Fruit fly (Drosophila melanogaster): ENCODE data around the gene pum.

pum gene

DNA sequence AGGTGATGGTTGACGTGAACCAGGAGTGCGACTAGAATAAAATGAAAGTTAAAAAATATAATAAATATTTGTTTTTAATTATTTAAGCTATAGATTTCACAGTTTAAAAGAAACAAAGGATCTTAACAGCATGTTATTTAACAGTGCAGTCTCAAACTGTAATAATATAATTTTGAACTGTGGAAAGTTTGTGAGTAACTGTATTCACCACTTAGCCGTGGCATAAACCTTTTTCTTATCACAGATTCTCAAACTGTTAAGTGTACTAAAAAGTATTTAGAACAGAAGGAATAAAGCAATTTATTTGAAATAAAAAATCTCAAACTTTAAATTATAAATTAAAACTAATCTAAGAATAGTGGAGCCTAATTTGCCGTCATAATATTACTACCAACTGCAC is 23.2 kb downstream of the pum start (continued):
- no peak for TF ChIP-seq CG9797 (GFP tag; optimal IDR thresholded peaks at IDR 0.05)
- TF ChIP-seq HLH3B (GFP tag; IDR thresholded peaks at IDR 0.05) = no peak
- no peak for TF ChIP-seq Mad (GFP tag; optimal IDR thresholded peaks at IDR 0.05)
- no peak for TF ChIP-seq CG14860 (GFP tag; IDR thresholded peaks at IDR 0.05; ENCODE audit: partially characterized antibody)
- TF ChIP-seq CG14050 (GFP tag; IDR thresholded peaks at IDR 0.05) = no peak
- no peak for TF ChIP-seq D (optimal IDR thresholded peaks at IDR 0.05)
- TF ChIP-seq D (GFP tag; optimal IDR thresholded peaks at IDR 0.05) = no peak
- no peak for TF ChIP-seq Hr39 (optimal IDR thresholded peaks at IDR 0.05)
- TF ChIP-seq lbe (GFP tag; optimal IDR thresholded peaks at IDR 0.05) = no peak
- no peak for TF ChIP-seq CG7556 (GFP tag; optimal IDR thresholded peaks at IDR 0.05)
- TF ChIP-seq CG2199 (GFP tag; IDR thresholded peaks at IDR 0.05) = no peak
- peak; percentile 6 for TF ChIP-seq CG7839 (tag; optimal IDR thresholded peaks at IDR 0.05)
- no peak for TF ChIP-seq peb (GFP tag; IDR thresholded peaks at IDR 0.05)
- no peak for TF ChIP-seq tna (GFP tag; IDR thresholded peaks at IDR 0.05; ENCODE audit: partially characterized antibody)
- no peak for TF ChIP-seq Nf-YB (GFP tag; optimal IDR thresholded peaks at IDR 0.05)
- TF ChIP-seq pita (GFP tag; optimal IDR thresholded peaks at IDR 0.05) = peak; percentile 79

DNA sequence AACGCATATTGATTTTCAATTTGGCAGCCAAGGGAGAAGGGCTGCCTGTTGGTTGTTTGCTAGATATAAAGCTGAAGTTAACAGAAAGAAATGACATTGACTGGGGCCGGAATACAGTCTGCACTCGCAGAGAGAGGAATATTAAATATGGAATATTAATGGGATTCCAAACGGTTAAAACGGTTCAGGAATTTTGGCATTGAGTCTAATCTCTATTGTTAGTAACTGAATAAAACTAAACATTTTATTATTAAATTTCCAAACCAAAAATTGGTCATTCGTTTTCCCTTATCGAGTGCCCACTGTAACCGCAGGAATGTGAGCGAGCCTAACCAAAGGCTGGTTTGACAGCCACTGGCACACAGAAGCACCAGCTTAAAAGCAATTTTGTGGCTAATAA is 24.5 kb downstream of the pum start:
- no peak for TF ChIP-seq Max (GFP tag; optimal IDR thresholded peaks at IDR 0.05)
- TF ChIP-seq so (GFP tag; IDR thresholded peaks at IDR 0.05) = no peak
- TF ChIP-seq CG3281 (GFP tag; optimal IDR thresholded peaks at IDR 0.05) = no peak
- TF ChIP-seq row (GFP tag; IDR thresholded peaks at IDR 0.05) = peak; percentile 53
- no peak for TF ChIP-seq pan (optimal IDR thresholded peaks at IDR 0.05)
- no peak for TF ChIP-seq pan (GFP tag; optimal IDR thresholded peaks at IDR 0.05 in 1 of 2, IDR thresholded peaks at IDR 0.05 in 1 of 2)
- no peak for TF ChIP-seq CG3995 (GFP tag; optimal IDR thresholded peaks at IDR 0.05)
- TF ChIP-seq rib (GFP tag; IDR thresholded peaks at IDR 0.05) = no peak
- TF ChIP-seq phol (tag; optimal IDR thresholded peaks at IDR 0.05) = peak; percentile 3
- no peak for TF ChIP-seq bsh (GFP tag; optimal IDR thresholded peaks at IDR 0.05)
- TF ChIP-seq CG7839 (tag; optimal IDR thresholded peaks at IDR 0.05) = peak; percentile 3
- TF ChIP-seq CG12155 (GFP tag; optimal IDR thresholded peaks at IDR 0.05) = no peak
- TF ChIP-seq Ada2b (GFP tag; IDR thresholded peaks at IDR 0.05) = no peak
- TF ChIP-seq CG18476 (GFP tag; optimal IDR thresholded peaks at IDR 0.05) = no peak
- peak; percentile 35; the same call in 1 of the 2 replicates for TF ChIP-seq Xrp1 (GFP tag; IDR thresholded peaks at IDR 0.05)
- no peak for TF ChIP-seq Sox100B (GFP tag; optimal IDR thresholded peaks at IDR 0.05)
- TF ChIP-seq CG14441 (GFP tag; IDR thresholded peaks at IDR 0.05) = no peak
- TF ChIP-seq eve (GFP tag; optimal IDR thresholded peaks at IDR 0.05) = no peak
- no peak for TF ChIP-seq CG12299 (tag; optimal IDR thresholded peaks at IDR 0.05)
- no peak for TF ChIP-seq dpn (GFP tag; optimal IDR thresholded peaks at IDR 0.05)
- no peak for TF ChIP-seq CkIIα-i1 (GFP tag; IDR thresholded peaks at IDR 0.05)
- TF ChIP-seq crol (GFP tag; IDR thresholded peaks at IDR 0.05) = no peak
- no peak for TF ChIP-seq hb (GFP tag; IDR thresholded peaks at IDR 0.05; ENCODE audit: partially characterized antibody)
- TF ChIP-seq CG7963 (GFP tag; IDR thresholded peaks at IDR 0.05; ENCODE audit: partially characterized antibody) = no peak
- TF ChIP-seq eyg (GFP tag; optimal IDR thresholded peaks at IDR 0.05) = no peak
- TF ChIP-seq Pdp1 (GFP tag; optimal IDR thresholded peaks at IDR 0.05) = no peak
- peak; percentile 23 for TF ChIP-seq gem (tag; optimal IDR thresholded peaks at IDR 0.05)
- TF ChIP-seq grau (tag; optimal IDR thresholded peaks at IDR 0.05) = peak; percentile 73
- no peak for TF ChIP-seq Asciz (GFP tag; optimal IDR thresholded peaks at IDR 0.05)
- no peak for TF ChIP-seq chm (GFP tag; IDR thresholded peaks at IDR 0.05)
- no peak for TF ChIP-seq CG1647 (GFP tag; optimal IDR thresholded peaks at IDR 0.05)
- TF ChIP-seq PHDP (tag; optimal IDR thresholded peaks at IDR 0.05) = no peak
- TF ChIP-seq Elba2 (GFP tag; optimal IDR thresholded peaks at IDR 0.05) = no peak
- TF ChIP-seq CG18011 (GFP tag; optimal IDR thresholded peaks at IDR 0.05) = no peak
- TF ChIP-seq Nf-YA (GFP tag; IDR thresholded peaks at IDR 0.05) = no peak
- peak; percentile 83 for TF ChIP-seq sens (GFP tag)
- TF ChIP-seq CG17328 (GFP tag; IDR thresholded peaks at IDR 0.05) = no peak
- no peak for TF ChIP-seq D (optimal IDR thresholded peaks at IDR 0.05)
- no peak for TF ChIP-seq D (GFP tag; optimal IDR thresholded peaks at IDR 0.05)
